Fruit fly (Drosophila melanogaster) whole organism, prepupa: ENCODE results near the gene Kcmf1.

Source experiments
- CG10669 ChIP-seq: fragments of 200-800 bp; sonication (Bioruptor generic); optimal IDR thresholded peaks from 3 replicates; lab custom pipeline; 2018; ENCODE audit warnings: missing biosample characterization, mild to moderate bottlenecking, missing genetic modification characterization, moderate library complexity
- CG11294 ChIP-seq: fragments of 200-800 bp; sonication (Bioruptor generic); IDR thresholded peaks from 2 replicates; pipeline ENCODE4 v1.3.6; 2022; ENCODE audit warnings: missing biosample characterization, missing genetic modification characterization
- CG11762 ChIP-seq: fragments of 200-800 bp; sonication (Bioruptor generic); optimal IDR thresholded peaks from 3 replicates; lab custom pipeline; 2016; ENCODE audit warnings: missing biosample characterization, missing genetic modification characterization; ENCODE audit not compliant: insufficient read depth
- CG11902 ChIP-seq: fragments of 200-800 bp; sonication (Bioruptor generic); optimal IDR thresholded peaks from 3 replicates; lab custom pipeline; 2016; ENCODE audit warnings: missing biosample characterization, missing genetic modification characterization
- CG15336 ChIP-seq: fragments of 200-800 bp; sonication (Bioruptor generic); IDR thresholded peaks from 2 replicates; pipeline ENCODE4 v1.3.6; 2022; ENCODE audit warnings: missing biosample characterization, missing genetic modification characterization
- CG1621 ChIP-seq: fragments of 200-800 bp; sonication (Bioruptor generic); optimal IDR thresholded peaks from 3 replicates; lab custom pipeline; 2018; ENCODE audit warnings: missing biosample characterization, mild to moderate bottlenecking, missing genetic modification characterization
- CG3032 ChIP-seq: fragments of 200-800 bp; optimal IDR thresholded peaks from 2 replicates; lab custom pipeline; 2019; ENCODE audit warnings: missing biosample characterization, mild to moderate bottlenecking, missing genetic modification characterization, moderate library complexity
- CG31627 ChIP-seq: fragments of 200-800 bp; sonication (Bioruptor generic); optimal IDR thresholded peaks from 3 replicates; lab custom pipeline; 2016; ENCODE audit warnings: missing biosample characterization, missing genetic modification characterization
- CG4318 ChIP-seq: fragments of 200-800 bp; sonication (Bioruptor generic); optimal IDR thresholded peaks from 3 replicates; lab custom pipeline; 2017; ENCODE audit warnings: missing biosample characterization, mild to moderate bottlenecking, missing genetic modification characterization
- CG6163 ChIP-seq: fragments of 200-800 bp; sonication (Bioruptor generic); IDR thresholded peaks from 3 replicates; pipeline ENCODE4 v1.3.6; 2022; ENCODE audit warnings: missing biosample characterization, missing genetic modification characterization
- CG6792 ChIP-seq: fragments of 200-800 bp; sonication (Bioruptor generic); optimal IDR thresholded peaks from 3 replicates; lab custom pipeline; 2016; ENCODE audit warnings: missing biosample characterization, missing genetic modification characterization
- CG6808 ChIP-seq: fragments of 200-800 bp; sonication (Bioruptor generic); optimal IDR thresholded peaks from 3 replicates; lab custom pipeline; 2017; ENCODE audit warnings: missing biosample characterization, missing genetic modification characterization, mild to moderate bottlenecking, moderate library complexity, missing genetic modification reagents
- CG8632 ChIP-seq: fragments of 200-800 bp; sonication (Bioruptor generic); optimal IDR thresholded peaks from 3 replicates; lab custom pipeline; 2016; ENCODE audit warnings: missing biosample characterization, missing genetic modification characterization
- CG9139 ChIP-seq: fragments of 200-800 bp; sonication (Bioruptor generic); optimal IDR thresholded peaks from 3 replicates; lab custom pipeline; 2017; ENCODE audit warnings: missing biosample characterization, mild to moderate bottlenecking, missing genetic modification characterization
- Eip75B ChIP-seq: fragments of 200-800 bp; sonication (Bioruptor generic); optimal IDR thresholded peaks from 3 replicates; lab custom pipeline; 2016; ENCODE audit warnings: missing biosample characterization, missing genetic modification characterization
- Eip78C ChIP-seq: fragments of 200-800 bp; sonication (Bioruptor generic); peaks from one replicate; lab custom pipeline; 2016; ENCODE audit warnings: missing biosample characterization, missing genetic modification characterization
- Eip93F ChIP-seq: fragments of 200-800 bp; sonication (Bioruptor generic); optimal IDR thresholded peaks from 2 replicates; lab custom pipeline; 2016; ENCODE audit warnings: missing biosample characterization, mild to moderate bottlenecking, missing genetic modification characterization
- Ets96B ChIP-seq: fragments of 200-800 bp; optimal IDR thresholded peaks from 2 replicates; lab custom pipeline; 2019; ENCODE audit warnings: missing biosample characterization, mild to moderate bottlenecking, missing genetic modification characterization, moderate library complexity
- Gug ChIP-seq: fragments of 200-800 bp; sonication (Bioruptor generic); IDR thresholded peaks from 2 replicates; pipeline ENCODE4 v1.3.6; 2022; ENCODE audit warnings: missing biosample characterization, missing genetic modification characterization
- Hr4 ChIP-seq: fragments of 200-800 bp; sonication (Bioruptor generic); optimal IDR thresholded peaks from 3 replicates; lab custom pipeline; 2016; ENCODE audit warnings: missing biosample characterization, missing genetic modification characterization
- Lpt ChIP-seq: fragments of 200-800 bp; sonication (Bioruptor generic); optimal IDR thresholded peaks from 3 replicates; lab custom pipeline; 2016; ENCODE audit warnings: missing biosample characterization, missing genetic modification characterization
- Met ChIP-seq: fragments of 200-800 bp; sonication (Bioruptor generic); optimal IDR thresholded peaks from 3 replicates; lab custom pipeline; 2016; ENCODE audit warnings: missing biosample characterization, missing genetic modification characterization
- Smox ChIP-seq: fragments of 200-800 bp; sonication (Bioruptor generic); optimal IDR thresholded peaks from 3 replicates; lab custom pipeline; 2016; ENCODE audit warnings: missing biosample characterization, missing genetic modification characterization
- Sox102F ChIP-seq: fragments of 200-800 bp; sonication (Bioruptor generic); optimal IDR thresholded peaks from 2 replicates; lab custom pipeline; 2016; ENCODE audit warnings: missing biosample characterization, mild to moderate bottlenecking, missing genetic modification characterization
- Sox14 ChIP-seq: fragments of 200-800 bp; sonication (Bioruptor generic); optimal IDR thresholded peaks from 3 replicates; lab custom pipeline; 2016; ENCODE audit warnings: missing biosample characterization, missing genetic modification characterization
- Sox15 ChIP-seq: fragments of 200-800 bp; sonication (Bioruptor generic); optimal IDR thresholded peaks from 3 replicates; lab custom pipeline; 2016; ENCODE audit warnings: missing biosample characterization, missing genetic modification characterization
- acj6 ChIP-seq: fragments of 200-800 bp; sonication (Bioruptor generic); optimal IDR thresholded peaks from 3 replicates; lab custom pipeline; 2016; ENCODE audit warnings: missing biosample characterization, missing genetic modification characterization
- cyc ChIP-seq: fragments of 200-800 bp; sonication (Bioruptor generic); optimal IDR thresholded peaks from 3 replicates; lab custom pipeline; 2016; ENCODE audit warnings: missing biosample characterization, missing genetic modification characterization
- dac ChIP-seq: fragments of 200-800 bp; sonication (Bioruptor generic); optimal IDR thresholded peaks from 2 replicates; lab custom pipeline; 2017; ENCODE audit warnings: missing biosample characterization, mild to moderate bottlenecking, missing genetic modification characterization
- dsx ChIP-seq: fragments of 200-800 bp; optimal IDR thresholded peaks from 3 replicates; lab custom pipeline; 2019; ENCODE audit warnings: missing biosample characterization, mild to moderate bottlenecking, missing genetic modification characterization, moderate library complexity; ENCODE audit not compliant: poor library complexity, severe bottlenecking
- eg ChIP-seq: fragments of 200-800 bp; sonication (Bioruptor generic); IDR thresholded peaks from 3 replicates; pipeline ENCODE4 v1.3.6; 2022; ENCODE audit warnings: missing biosample characterization, missing genetic modification characterization
- esn ChIP-seq: fragments of 200-800 bp; sonication (Bioruptor generic); optimal IDR thresholded peaks from 2 replicates; lab custom pipeline; 2016; ENCODE audit warnings: missing biosample characterization, mild to moderate bottlenecking, missing genetic modification characterization, moderate library complexity
- fkh ChIP-seq: fragments of 200-800 bp; sonication (Bioruptor generic); optimal IDR thresholded peaks from 3 replicates; lab custom pipeline; 2017; ENCODE audit warnings: missing biosample characterization, mild to moderate bottlenecking, missing genetic modification characterization, moderate library complexity
- lz ChIP-seq: fragments of 200-800 bp; sonication (Bioruptor generic); optimal IDR thresholded peaks from 3 replicates; lab custom pipeline; 2016; ENCODE audit warnings: missing biosample characterization, missing genetic modification characterization
- net ChIP-seq: fragments of 200-800 bp; sonication (Bioruptor generic); optimal IDR thresholded peaks from 3 replicates; lab custom pipeline; 2016; ENCODE audit warnings: missing biosample characterization, missing genetic modification characterization
- salr ChIP-seq, 2 experiments: fragments of 200-800 bp; sonication (Bioruptor generic); optimal IDR thresholded peaks; 3 replicates each; lab custom pipeline; 2016 to 2018; ENCODE audit warnings: missing biosample characterization in 2 of 2, missing genetic modification characterization in 2 of 2, mild to moderate bottlenecking in 1 of 2
- ss ChIP-seq, 2 experiments: fragments of 200-800 bp; sonication (Bioruptor generic); optimal IDR thresholded peaks; 2 replicates in 1 of 2; 3 replicates in 1 of 2; lab custom pipeline; 2017 to 2018; ENCODE audit warnings: mild to moderate bottlenecking in 2 of 2, missing biosample characterization in 2 of 2, missing genetic modification characterization in 2 of 2, moderate library complexity in 1 of 2
- svp ChIP-seq: fragments of 200-800 bp; sonication (Bioruptor generic); peaks from one replicate; lab custom pipeline; 2016; ENCODE audit warnings: missing biosample characterization, missing genetic modification characterization
- topi ChIP-seq: fragments of 200-800 bp; sonication (Bioruptor generic); optimal IDR thresholded peaks from 3 replicates; lab custom pipeline; 2016; ENCODE audit warnings: missing biosample characterization, missing genetic modification characterization
- vri ChIP-seq: fragments of 200-800 bp; sonication (Bioruptor generic); optimal IDR thresholded peaks from 3 replicates; lab custom pipeline; 2016; ENCODE audit warnings: missing biosample characterization, mild to moderate bottlenecking, missing genetic modification characterization

Gene Kcmf1

dm6 chr3R:9016869-9017268, 2.2 kb upstream of the Kcmf1 start:
- TF ChIP-seq Eip93F (GFP tag; lab: Kevin White, UChicago): no peak
- no peak for TF ChIP-seq CG8632
- TF ChIP-seq Sox14 (GFP tag; lab: Kevin White, UChicago): no peak

dm6 chr3R:9013765-9014380, 836 bp downstream of the Kcmf1 start:
- no peak; the same call in 1 of the 2 replicates for TF ChIP-seq CG15336 (GFP tag; lab: Robert Waterston, UW)
- TF ChIP-seq lz (GFP tag; lab: Kevin White, UChicago): peak; percentile 68
- TF ChIP-seq CG6808 (GFP tag; lab: Kevin White, UChicago): no peak
- peak; percentile 48; the same call in 2 of the 3 replicates for TF ChIP-seq CG6163 (GFP tag; lab: Robert Waterston, UW)
- TF ChIP-seq svp: peak; percentile 28
- TF ChIP-seq Lpt (GFP tag; lab: Kevin White, UChicago): peak; percentile 54
- peak; percentile 54 for TF ChIP-seq CG3032 (tag; lab: Kevin White, UChicago)
- TF ChIP-seq ss (GFP tag; optimal IDR thresholded peaks at IDR 0.05; lab: Kevin White, UChicago): peak in 1 of 2 experiments; percentile 59
- peak; percentile 60 for TF ChIP-seq eg (GFP tag; lab: Robert Waterston, UW)
- peak; percentile 37 for TF ChIP-seq dac (GFP tag; lab: Kevin White, UChicago)
- TF ChIP-seq Eip78C (GFP tag; lab: Kevin White, UChicago): peak; percentile 80
- peak; percentile 57 for TF ChIP-seq topi (GFP tag; lab: Kevin White, UChicago)
- no peak for TF ChIP-seq CG4318 (GFP tag; lab: Kevin White, UChicago)
- peak; percentile 21 for TF ChIP-seq Sox15 (GFP tag; lab: Kevin White, UChicago)
- peak; percentile 55 for TF ChIP-seq cyc (GFP tag; lab: Kevin White, UChicago)
- TF ChIP-seq Sox102F (GFP tag; lab: Kevin White, UChicago): no peak
- 0 out of 2 replicates have a peak, but pooled peaks have one; percentile 16 for TF ChIP-seq Gug
- peak; percentile 99 for TF ChIP-seq vri (GFP tag; lab: Kevin White, UChicago)
- peak; percentile 15 for TF ChIP-seq Ets96B
- no peak for TF ChIP-seq Met (GFP tag; lab: Kevin White, UChicago)
- no peak for TF ChIP-seq CG11762 (GFP tag; lab: Kevin White, UChicago)
- peak; percentile 64 for TF ChIP-seq acj6 (GFP tag; lab: Kevin White, UChicago)
- TF ChIP-seq CG1621 (tag; lab: Kevin White, UChicago): peak; percentile 22
- no peak for TF ChIP-seq CG11294 (GFP tag; lab: Robert Waterston, UW)
- TF ChIP-seq CG6792 (GFP tag; lab: Kevin White, UChicago): peak; percentile 47
- peak; percentile 34 for TF ChIP-seq CG11902 (GFP tag; lab: Kevin White, UChicago)
- peak; percentile 68 for TF ChIP-seq fkh (GFP tag; lab: Kevin White, UChicago)
- TF ChIP-seq esn (GFP tag; lab: Kevin White, UChicago): peak; percentile 74
- no peak for TF ChIP-seq salr (GFP tag; optimal IDR thresholded peaks at IDR 0.05; lab: Kevin White, UChicago)
- peak; percentile 32 for TF ChIP-seq dsx
- TF ChIP-seq CG9139 (GFP tag; lab: Kevin White, UChicago): no peak
- peak; percentile 75 for TF ChIP-seq CG31627
- no peak for TF ChIP-seq Hr4 (GFP tag; lab: Kevin White, UChicago)
- no peak for TF ChIP-seq CG10669 (GFP tag; lab: Kevin White, UChicago)
- TF ChIP-seq Sox14 (GFP tag; lab: Kevin White, UChicago): peak; percentile 65
- TF ChIP-seq Smox (GFP tag; lab: Kevin White, UChicago): no peak
- TF ChIP-seq CG8632: no peak

- TF ChIP-seq Eip93F (GFP tag; lab: Kevin White, UChicago) (no peak), Sox15 (GFP tag; lab: Kevin White, UChicago) (no peak), Eip75B (GFP tag; lab: Kevin White, UChicago) (no peak), net (no peak), CG9139 (GFP tag; lab: Kevin White, UChicago) (no peak)
- TF ChIP-seq, all 60 proteins: peak for 0
Observed at dm6 chr3R:9011708-9012107, 3.0 kb downstream of the Kcmf1 start.
